Fruit fly (Drosophila melanogaster) whole organism, prepupa: Measurements from ENCODE around the gene CG18473.
A peak's percentile ranks its signal among the peaks of the same experiment; 100 is the strongest.

Experiments
- Blimp-1 ChIP-seq: fragments of 200-800 bp; sonication (Bioruptor generic); optimal IDR thresholded peaks from 3 replicates; lab custom pipeline; 2017; ENCODE audit warnings: missing biosample characterization, missing genetic modification characterization, mild to moderate bottlenecking, moderate library complexity, missing genetic modification reagents
- CG10631 ChIP-seq: fragments of 200-800 bp; sonication (Bioruptor generic); optimal IDR thresholded peaks from 2 replicates; lab custom pipeline; 2016; ENCODE audit warnings: missing biosample characterization, missing genetic modification characterization
- CG11294 ChIP-seq: fragments of 200-800 bp; sonication (Bioruptor generic); IDR thresholded peaks from 2 replicates; pipeline ENCODE4 v1.3.6; 2022; ENCODE audit warnings: missing biosample characterization, missing genetic modification characterization
- CG11762 ChIP-seq: fragments of 200-800 bp; sonication (Bioruptor generic); optimal IDR thresholded peaks from 3 replicates; lab custom pipeline; 2016; ENCODE audit warnings: missing biosample characterization, missing genetic modification characterization; ENCODE audit not compliant: insufficient read depth
- CG11902 ChIP-seq: fragments of 200-800 bp; sonication (Bioruptor generic); optimal IDR thresholded peaks from 3 replicates; lab custom pipeline; 2016; ENCODE audit warnings: missing biosample characterization, missing genetic modification characterization
- CG15336 ChIP-seq: fragments of 200-800 bp; sonication (Bioruptor generic); IDR thresholded peaks from 2 replicates; pipeline ENCODE4 v1.3.6; 2022; ENCODE audit warnings: missing biosample characterization, missing genetic modification characterization
- CG1621 ChIP-seq: fragments of 200-800 bp; sonication (Bioruptor generic); optimal IDR thresholded peaks from 3 replicates; lab custom pipeline; 2018; ENCODE audit warnings: missing biosample characterization, mild to moderate bottlenecking, missing genetic modification characterization
- CG31627 ChIP-seq: fragments of 200-800 bp; sonication (Bioruptor generic); optimal IDR thresholded peaks from 3 replicates; lab custom pipeline; 2016; ENCODE audit warnings: missing biosample characterization, missing genetic modification characterization
- CG32006 ChIP-seq: fragments of 200-800 bp; sonication (Bioruptor generic); optimal IDR thresholded peaks from 3 replicates; lab custom pipeline; 2017; ENCODE audit warnings: missing biosample characterization, mild to moderate bottlenecking, missing genetic modification characterization
- CG34406 ChIP-seq: fragments of 200-800 bp; sonication (Bioruptor generic); optimal IDR thresholded peaks from 3 replicates; lab custom pipeline; 2016; ENCODE audit warnings: missing biosample characterization, missing genetic modification characterization
- CG3919 ChIP-seq: fragments of 200-800 bp; sonication (Bioruptor generic); optimal IDR thresholded peaks from 3 replicates; lab custom pipeline; 2016; ENCODE audit warnings: missing biosample characterization, missing genetic modification characterization
- CG6792 ChIP-seq: fragments of 200-800 bp; sonication (Bioruptor generic); optimal IDR thresholded peaks from 3 replicates; lab custom pipeline; 2016; ENCODE audit warnings: missing biosample characterization, missing genetic modification characterization
- CG6808 ChIP-seq: fragments of 200-800 bp; sonication (Bioruptor generic); optimal IDR thresholded peaks from 3 replicates; lab custom pipeline; 2017; ENCODE audit warnings: missing biosample characterization, missing genetic modification characterization, mild to moderate bottlenecking, moderate library complexity, missing genetic modification reagents
- CG6854 ChIP-seq: fragments of 200-800 bp; sonication (Bioruptor generic); optimal IDR thresholded peaks from 2 replicates; lab custom pipeline; 2017; ENCODE audit warnings: missing biosample characterization, mild to moderate bottlenecking, missing genetic modification characterization
- CG7368 ChIP-seq: fragments of 200-800 bp; sonication (Bioruptor generic); optimal IDR thresholded peaks from 3 replicates; lab custom pipeline; 2016; ENCODE audit warnings: missing biosample characterization, missing genetic modification characterization
- CG8319 ChIP-seq: fragments of 200-800 bp; sonication (Bioruptor generic); optimal IDR thresholded peaks from 3 replicates; lab custom pipeline; 2016; ENCODE audit warnings: missing biosample characterization, missing genetic modification characterization
- CG8632 ChIP-seq: fragments of 200-800 bp; sonication (Bioruptor generic); optimal IDR thresholded peaks from 3 replicates; lab custom pipeline; 2016; ENCODE audit warnings: missing biosample characterization, missing genetic modification characterization
- CG9139 ChIP-seq: fragments of 200-800 bp; sonication (Bioruptor generic); optimal IDR thresholded peaks from 3 replicates; lab custom pipeline; 2017; ENCODE audit warnings: missing biosample characterization, mild to moderate bottlenecking, missing genetic modification characterization
- Eip75B ChIP-seq: fragments of 200-800 bp; sonication (Bioruptor generic); optimal IDR thresholded peaks from 3 replicates; lab custom pipeline; 2016; ENCODE audit warnings: missing biosample characterization, missing genetic modification characterization
- Eip78C ChIP-seq: fragments of 200-800 bp; sonication (Bioruptor generic); peaks from one replicate; lab custom pipeline; 2016; ENCODE audit warnings: missing biosample characterization, missing genetic modification characterization
- Ets21C ChIP-seq: fragments of 200-800 bp; sonication (Bioruptor generic); optimal IDR thresholded peaks from 3 replicates; lab custom pipeline; 2016; ENCODE audit warnings: missing biosample characterization, missing genetic modification characterization
- Ets96B ChIP-seq: fragments of 200-800 bp; optimal IDR thresholded peaks from 2 replicates; lab custom pipeline; 2019; ENCODE audit warnings: missing biosample characterization, mild to moderate bottlenecking, missing genetic modification characterization, moderate library complexity
- Gug ChIP-seq: fragments of 200-800 bp; sonication (Bioruptor generic); IDR thresholded peaks from 2 replicates; pipeline ENCODE4 v1.3.6; 2022; ENCODE audit warnings: missing biosample characterization, missing genetic modification characterization
- Hr38 ChIP-seq: sonication (Bioruptor generic); optimal IDR thresholded peaks from 2 replicates; lab custom pipeline; 2016; ENCODE audit warnings: missing biosample characterization, missing genetic modification characterization
- Hr39 ChIP-seq: fragments of 200-800 bp; sonication (Bioruptor generic); optimal IDR thresholded peaks from 2 replicates; lab custom pipeline; 2016; ENCODE audit warnings: missing biosample characterization, missing genetic modification characterization
- Hr4 ChIP-seq: fragments of 200-800 bp; sonication (Bioruptor generic); optimal IDR thresholded peaks from 3 replicates; lab custom pipeline; 2016; ENCODE audit warnings: missing biosample characterization, missing genetic modification characterization
- Lpt ChIP-seq: fragments of 200-800 bp; sonication (Bioruptor generic); optimal IDR thresholded peaks from 3 replicates; lab custom pipeline; 2016; ENCODE audit warnings: missing biosample characterization, missing genetic modification characterization
- OdsH ChIP-seq: fragments of 200-800 bp; sonication (Bioruptor generic); optimal IDR thresholded peaks from 3 replicates; lab custom pipeline; 2016; ENCODE audit warnings: missing biosample characterization, missing genetic modification characterization
- Smox ChIP-seq: fragments of 200-800 bp; sonication (Bioruptor generic); optimal IDR thresholded peaks from 3 replicates; lab custom pipeline; 2016; ENCODE audit warnings: missing biosample characterization, missing genetic modification characterization
- Sox102F ChIP-seq: fragments of 200-800 bp; sonication (Bioruptor generic); optimal IDR thresholded peaks from 2 replicates; lab custom pipeline; 2016; ENCODE audit warnings: missing biosample characterization, mild to moderate bottlenecking, missing genetic modification characterization
- Sox14 ChIP-seq: fragments of 200-800 bp; sonication (Bioruptor generic); optimal IDR thresholded peaks from 3 replicates; lab custom pipeline; 2016; ENCODE audit warnings: missing biosample characterization, missing genetic modification characterization
- Sox15 ChIP-seq: fragments of 200-800 bp; sonication (Bioruptor generic); optimal IDR thresholded peaks from 3 replicates; lab custom pipeline; 2016; ENCODE audit warnings: missing biosample characterization, missing genetic modification characterization
- achi ChIP-seq: fragments of 200-800 bp; sonication (Bioruptor generic); optimal IDR thresholded peaks from 3 replicates; lab custom pipeline; 2016; ENCODE audit warnings: missing biosample characterization, missing genetic modification characterization
- acj6 ChIP-seq: fragments of 200-800 bp; sonication (Bioruptor generic); optimal IDR thresholded peaks from 3 replicates; lab custom pipeline; 2016; ENCODE audit warnings: missing biosample characterization, missing genetic modification characterization
- cyc ChIP-seq: fragments of 200-800 bp; sonication (Bioruptor generic); optimal IDR thresholded peaks from 3 replicates; lab custom pipeline; 2016; ENCODE audit warnings: missing biosample characterization, missing genetic modification characterization
- dac ChIP-seq: fragments of 200-800 bp; sonication (Bioruptor generic); optimal IDR thresholded peaks from 2 replicates; lab custom pipeline; 2017; ENCODE audit warnings: missing biosample characterization, mild to moderate bottlenecking, missing genetic modification characterization
- dsx ChIP-seq: fragments of 200-800 bp; optimal IDR thresholded peaks from 3 replicates; lab custom pipeline; 2019; ENCODE audit warnings: missing biosample characterization, mild to moderate bottlenecking, missing genetic modification characterization, moderate library complexity; ENCODE audit not compliant: poor library complexity, severe bottlenecking
- eg ChIP-seq: fragments of 200-800 bp; sonication (Bioruptor generic); IDR thresholded peaks from 3 replicates; pipeline ENCODE4 v1.3.6; 2022; ENCODE audit warnings: missing biosample characterization, missing genetic modification characterization
- esn ChIP-seq: fragments of 200-800 bp; sonication (Bioruptor generic); optimal IDR thresholded peaks from 2 replicates; lab custom pipeline; 2016; ENCODE audit warnings: missing biosample characterization, mild to moderate bottlenecking, missing genetic modification characterization, moderate library complexity
- fd59A ChIP-seq: fragments of 200-800 bp; sonication (Bioruptor generic); optimal IDR thresholded peaks from 2 replicates; lab custom pipeline; 2017; ENCODE audit warnings: missing biosample characterization, mild to moderate bottlenecking, missing genetic modification characterization, missing genetic modification reagents
- fd85E ChIP-seq: fragments of 200-800 bp; sonication (Bioruptor generic); optimal IDR thresholded peaks from 3 replicates; lab custom pipeline; 2016; ENCODE audit warnings: missing biosample characterization, missing genetic modification characterization
- fkh ChIP-seq: fragments of 200-800 bp; sonication (Bioruptor generic); optimal IDR thresholded peaks from 3 replicates; lab custom pipeline; 2017; ENCODE audit warnings: missing biosample characterization, mild to moderate bottlenecking, missing genetic modification characterization, moderate library complexity
- pdm3 ChIP-seq: fragments of 200-800 bp; sonication (Bioruptor generic); optimal IDR thresholded peaks from 3 replicates; lab custom pipeline; 2016; ENCODE audit warnings: missing biosample characterization, missing genetic modification characterization
- ss ChIP-seq, 2 experiments: fragments of 200-800 bp; sonication (Bioruptor generic); optimal IDR thresholded peaks; 2 replicates in 1 of 2; 3 replicates in 1 of 2; lab custom pipeline; 2017 to 2018; ENCODE audit warnings: mild to moderate bottlenecking in 2 of 2, missing biosample characterization in 2 of 2, missing genetic modification characterization in 2 of 2, moderate library complexity in 1 of 2
- svp ChIP-seq: fragments of 200-800 bp; sonication (Bioruptor generic); peaks from one replicate; lab custom pipeline; 2016; ENCODE audit warnings: missing biosample characterization, missing genetic modification characterization
- topi ChIP-seq: fragments of 200-800 bp; sonication (Bioruptor generic); optimal IDR thresholded peaks from 3 replicates; lab custom pipeline; 2016; ENCODE audit warnings: missing biosample characterization, missing genetic modification characterization
- vri ChIP-seq: fragments of 200-800 bp; sonication (Bioruptor generic); optimal IDR thresholded peaks from 3 replicates; lab custom pipeline; 2016; ENCODE audit warnings: missing biosample characterization, mild to moderate bottlenecking, missing genetic modification characterization

CG18473 gene

dm6 chr3R:9346539-9346938, 16.6 kb upstream of the CG18473 start (continued):
- no peak for TF ChIP-seq Gug
- TF ChIP-seq CG6808 (GFP tag; lab: Kevin White, UChicago) = peak; percentile 42
- peak; percentile 5 for TF ChIP-seq CG1621 (tag; lab: Kevin White, UChicago)
- peak; percentile 58 for TF ChIP-seq Sox102F (GFP tag; lab: Kevin White, UChicago)
- peak in 1 of 2 experiments; percentile 8 for TF ChIP-seq ss (GFP tag; optimal IDR thresholded peaks at IDR 0.05; lab: Kevin White, UChicago)
- TF ChIP-seq dac (GFP tag; lab: Kevin White, UChicago) = no peak
- TF ChIP-seq Sox14 = peak; percentile 44
- no peak for TF ChIP-seq CG9139 (GFP tag; lab: Kevin White, UChicago)
- TF ChIP-seq achi (GFP tag; lab: Kevin White, UChicago) = peak; percentile 20
- peak; percentile 49 for TF ChIP-seq fd59A (GFP tag; lab: Kevin White, UChicago)
- TF ChIP-seq Sox15 (GFP tag; lab: Kevin White, UChicago) = peak; percentile 23
- TF ChIP-seq Hr39 (GFP tag; lab: Kevin White, UChicago) = peak; percentile 55
- TF ChIP-seq CG15336 (GFP tag; lab: Robert Waterston, UW) = peak; percentile 33

- TF ChIP-seq Ets96B (tag; lab: Kevin White, UChicago) = peak; percentile 94
- peak; percentile 92 for TF ChIP-seq acj6
- TF ChIP-seq CG9139 (GFP tag; lab: Kevin White, UChicago) = peak; percentile 70
- peak; percentile 92 for TF ChIP-seq achi (GFP tag; lab: Kevin White, UChicago)
- TF ChIP-seq OdsH = peak; percentile 91
- peak; percentile 36 for TF ChIP-seq CG6854
- TF ChIP-seq CG10631 (GFP tag; lab: Kevin White, UChicago) = peak; percentile 93
- TF ChIP-seq CG11902 (GFP tag; lab: Kevin White, UChicago) = peak; percentile 74
- TF ChIP-seq CG11762 (GFP tag; lab: Kevin White, UChicago) = peak; percentile 89
- peak; percentile 77 for TF ChIP-seq CG31627
- peak; percentile 98 for TF ChIP-seq Eip78C (GFP tag; lab: Kevin White, UChicago)
- peak; percentile 88 for TF ChIP-seq CG8632
- TF ChIP-seq svp (GFP tag; lab: Kevin White, UChicago) = peak; percentile 93
- TF ChIP-seq esn = peak; percentile 89
- peak; percentile 85 for TF ChIP-seq topi
- TF ChIP-seq Blimp-1 = no peak
- peak; percentile 74 for TF ChIP-seq cyc (GFP tag; lab: Kevin White, UChicago)
- peak; percentile 85 for TF ChIP-seq CG8319 (GFP tag; lab: Kevin White, UChicago)
- peak; percentile 87 for TF ChIP-seq eg (GFP tag; lab: Robert Waterston, UW)
- TF ChIP-seq vri (GFP tag; lab: Kevin White, UChicago) = peak; percentile 44
- TF ChIP-seq CG6808 (GFP tag; lab: Kevin White, UChicago) = peak; percentile 89
- peak; percentile 89 for TF ChIP-seq CG1621 (tag; lab: Kevin White, UChicago)
- TF ChIP-seq Lpt = peak; percentile 90
- TF ChIP-seq CG11294 (GFP tag; lab: Robert Waterston, UW) = peak; percentile 42; the same call in 1 of the 2 replicates
- peak; percentile 92 for TF ChIP-seq Hr4 (GFP tag; lab: Kevin White, UChicago)
- TF ChIP-seq CG3919 (GFP tag; lab: Kevin White, UChicago) = peak; percentile 92
- TF ChIP-seq fd59A (GFP tag; lab: Kevin White, UChicago) = peak; percentile 89
- peak; percentile 93 for TF ChIP-seq pdm3
- TF ChIP-seq Gug = peak; percentile 82
- TF ChIP-seq Hr38 = no peak
- TF ChIP-seq Smox = peak; percentile 80
- TF ChIP-seq Sox15 (GFP tag; lab: Kevin White, UChicago) = peak; percentile 77
- TF ChIP-seq Ets21C (GFP tag; lab: Kevin White, UChicago) = peak; percentile 68
- TF ChIP-seq CG7368 (GFP tag; lab: Kevin White, UChicago) = peak; percentile 87
- TF ChIP-seq Hr39 (GFP tag; lab: Kevin White, UChicago) = peak; percentile 79
- TF ChIP-seq CG32006 = peak; percentile 93
- no peak for TF ChIP-seq fkh
- peak; percentile 89 for TF ChIP-seq dsx
- TF ChIP-seq CG34406 (GFP tag; lab: Kevin White, UChicago) = peak; percentile 90
- peak; percentile 75 for TF ChIP-seq fd85E
- peak; percentile 89 for TF ChIP-seq CG6792 (GFP tag; lab: Kevin White, UChicago)
- peak; percentile 90 for TF ChIP-seq Eip75B
Observed at dm6 chr3R:9347702-9348378, 15.3 kb upstream of the CG18473 start.
